Worm (Caenorhabditis elegans): ENCODE data around the gene ZK512.11.
A peak's percentile ranks its signal among the peaks of the same experiment; 100 is the strongest.

Gene ZK512.11

ce11 chrIII:9104060-9104459, 40.0 kb upstream of the ZK512.11 start (continued):
- TF ChIP-seq pag-3 (tag; optimal IDR thresholded peaks at IDR 0.05; ENCODE audit: borderline replicate concordance) (no peak), hlh-15 (tag; optimal IDR thresholded peaks at IDR 0.05) (no peak), dve-1 (tag; optimal IDR thresholded peaks at IDR 0.05) (peak; percentile 19), hlh-13 (GFP tag; optimal IDR thresholded peaks at IDR 0.05) (peak; percentile 14), ceh-45 (GFP tag; IDR thresholded peaks at IDR 0.05) (peak; percentile 63; the same call in 1 of the 2 replicates), ceh-6 (GFP tag; optimal IDR thresholded peaks at IDR 0.05) (peak; percentile 68), zip-5 (tag; optimal IDR thresholded peaks at IDR 0.05) (no peak), fax-1 (tag; optimal IDR thresholded peaks at IDR 0.05) (peak; percentile 53), K09A11.1 (tag; optimal IDR thresholded peaks at IDR 0.05; ENCODE audit: insufficient read depth) (peak; percentile 72), C38D4.7 (GFP tag; optimal IDR thresholded peaks at IDR 0.05) (peak; percentile 40)

- TF ChIP-seq unc-3 (GFP tag; conservative IDR thresholded peaks at IDR 0.05): no peak
- TF ChIP-seq unc-3 (tag; optimal IDR thresholded peaks at IDR 0.05): no peak
- TF ChIP-seq unc-86 (tag; optimal IDR thresholded peaks at IDR 0.05): no peak
- TF ChIP-seq sdc-2 (tag; optimal IDR thresholded peaks at IDR 0.05): no peak
- no peak for TF ChIP-seq pqm-1 (tag; optimal IDR thresholded peaks at IDR 0.05)
- TF ChIP-seq C08G9.2 (tag; optimal IDR thresholded peaks at IDR 0.05): no peak
- TF ChIP-seq ztf-16 (tag; optimal IDR thresholded peaks at IDR 0.05): no peak
- no peak for TF ChIP-seq lin-11 (tag; optimal IDR thresholded peaks at IDR 0.05)
- no peak for TF ChIP-seq fkh-10 (GFP tag; optimal IDR thresholded peaks at IDR 0.05)
These were observed 38.4 kb upstream of the ZK512.11 start for ce11 chrIII:9105653-9106052.

- no peak for TF ChIP-seq ahr-1 (tag; optimal IDR thresholded peaks at IDR 0.05)
- TF ChIP-seq ceh-24 (tag; optimal IDR thresholded peaks at IDR 0.05): no peak
- TF ChIP-seq nhr-232 (tag; optimal IDR thresholded peaks at IDR 0.05): no peak
These were observed 34.8 kb upstream of the ZK512.11 start, which contains the start of gene cya-1 for ce11 chrIII:9109172-9109571. Gene cya-1, minus strand, starts transcription at chrIII:9109272.

- TF ChIP-seq fax-1 (tag; optimal IDR thresholded peaks at IDR 0.05): no peak
- TF ChIP-seq eyg-1 (tag; optimal IDR thresholded peaks at IDR 0.05): no peak
- no peak for TF ChIP-seq C38D4.7 (GFP tag; optimal IDR thresholded peaks at IDR 0.05)
- TF ChIP-seq pax-1 (tag; optimal IDR thresholded peaks at IDR 0.05): no peak
- no peak for TF ChIP-seq K09A11.1 (tag; optimal IDR thresholded peaks at IDR 0.05; ENCODE audit: insufficient read depth)
- no peak for TF ChIP-seq syd-9 (tag; optimal IDR thresholded peaks at IDR 0.05)
- TF ChIP-seq che-1 (tag; optimal IDR thresholded peaks at IDR 0.05): no peak
- peak; percentile 6 for TF ChIP-seq elt-2 (tag; optimal IDR thresholded peaks at IDR 0.05)
These were observed 34.3 kb upstream of the ZK512.11 start for ce11 chrIII:9109726-9110125.

ce11 chrIII:9110270-9110669, 33.7 kb upstream of the ZK512.11 start:
- no peak for TF ChIP-seq pha-2 (tag; optimal IDR thresholded peaks at IDR 0.05)
- no peak for TF ChIP-seq pha-4 (tag; optimal IDR thresholded peaks at IDR 0.05)
- no peak for TF ChIP-seq Y22D7AL.16 (tag; optimal IDR thresholded peaks at IDR 0.05)
- no peak for TF ChIP-seq ceh-2 (tag; optimal IDR thresholded peaks at IDR 0.05)
- no peak for TF ChIP-seq nfya-1 (tag; optimal IDR thresholded peaks at IDR 0.05)
- no peak for TF ChIP-seq ztf-16 (tag; optimal IDR thresholded peaks at IDR 0.05)
- TF ChIP-seq K02D7.2 (tag; optimal IDR thresholded peaks at IDR 0.05): no peak
- TF ChIP-seq F13H6.1 (tag; optimal IDR thresholded peaks at IDR 0.05): no peak
- TF ChIP-seq ceh-19 (GFP tag; optimal IDR thresholded peaks at IDR 0.05): no peak
- no peak for TF ChIP-seq pax-1 (tag; optimal IDR thresholded peaks at IDR 0.05)
- TF ChIP-seq fkh-10 (GFP tag; optimal IDR thresholded peaks at IDR 0.05): no peak
